Worm (Caenorhabditis elegans) whole organism, L4 larva: ENCODE data around the gene sql-1.

Experiments
- D1046.2 ChIP-seq: fragments of 200-800 bp; sonication (Bioruptor generic); IDR thresholded peaks from 2 replicates; pipeline ENCODE4 v1.3.6; 2022; ENCODE audit warnings: missing genetic modification characterization, missing compliant biosample characterization
- F10B5.3 ChIP-seq: sonication (generic microtip); optimal IDR thresholded peaks from 2 replicates; lab custom pipeline; 2016; ENCODE audit warnings: mild to moderate bottlenecking, missing genetic modification characterization, missing compliant biosample characterization
- F49E8.2 ChIP-seq: sonication (generic microtip); optimal IDR thresholded peaks from 2 replicates; lab custom pipeline; 2016; ENCODE audit warnings: missing compliant biosample characterization, mild to moderate bottlenecking, missing genetic modification characterization, borderline replicate concordance
- R02D3.7 ChIP-seq: fragments of 150-350 bp; sonication (generic microtip); optimal IDR thresholded peaks from 3 replicates; lab custom pipeline; 2014; ENCODE audit warnings: missing biosample characterization, missing genetic modification characterization
- ZK337.2 ChIP-seq: fragments of 200-800 bp; sonication (Bioruptor generic); IDR thresholded peaks from 2 replicates; pipeline ENCODE4 v1.3.6; 2022; ENCODE audit warnings: missing genetic modification reagents, missing genetic modification characterization, missing compliant biosample characterization
- ZK546.5 ChIP-seq, 2 experiments: sonication (generic microtip); optimal IDR thresholded peaks; 2 replicates each; lab custom pipeline; 2017; ENCODE audit warnings: missing biosample characterization in 2 of 2, missing genetic modification characterization in 2 of 2
- aly-2 ChIP-seq: sonication (generic microtip); optimal IDR thresholded peaks from 2 replicates; lab custom pipeline; 2018; ENCODE audit warnings: missing biosample characterization, missing genetic modification characterization
- attf-4 ChIP-seq: sonication (generic microtip); optimal IDR thresholded peaks from 3 replicates; lab custom pipeline; 2017; ENCODE audit warnings: missing biosample characterization, missing genetic modification characterization
- ceh-20 ChIP-seq: fragments of 200-800 bp; sonication (Bioruptor generic); IDR thresholded peaks from 2 replicates; pipeline ENCODE4 v1.3.6; 2022; ENCODE audit warnings: missing genetic modification reagents, missing genetic modification characterization, missing compliant biosample characterization
- ceh-28 ChIP-seq: fragments of 150-350 bp; optimal IDR thresholded peaks from 2 replicates; lab custom pipeline; 2014; ENCODE audit warnings: missing biosample characterization, missing genetic modification reagents, missing genetic modification characterization
- ceh-44 ChIP-seq: fragments of 200-800 bp; sonication (Bioruptor generic); IDR thresholded peaks from 2 replicates; pipeline ENCODE4 v1.3.6; 2022; ENCODE audit warnings: missing genetic modification reagents, missing genetic modification characterization, missing compliant biosample characterization
- ceh-82 ChIP-seq: sonication (generic microtip); optimal IDR thresholded peaks from 2 replicates; lab custom pipeline; 2017; ENCODE audit warnings: missing biosample characterization, missing genetic modification characterization
- ces-1 ChIP-seq: fragments of 150-350 bp; sonication (generic microtip); optimal IDR thresholded peaks from 4 replicates; lab custom pipeline; 2014; ENCODE audit warnings: missing biosample characterization, missing genetic modification reagents, missing genetic modification characterization
- cey-2 ChIP-seq: sonication (generic microtip); optimal IDR thresholded peaks from 3 replicates; lab custom pipeline; 2017; ENCODE audit warnings: missing genetic modification characterization, mild to moderate bottlenecking, missing compliant biosample characterization, antibody characterized with exemption, borderline replicate concordance; ENCODE audit not compliant: insufficient read depth
- daf-12 ChIP-seq: fragments of 150-350 bp; optimal IDR thresholded peaks from 2 replicates; lab custom pipeline; 2014; ENCODE audit warnings: missing biosample characterization, missing genetic modification reagents, missing genetic modification characterization
- daf-19 ChIP-seq: fragments of 200-800 bp; sonication (Bioruptor generic); conservative IDR thresholded peaks from 2 replicates; pipeline ENCODE4 v1.3.6; 2022; ENCODE audit warnings: missing genetic modification characterization, missing compliant biosample characterization
- daf-8 ChIP-seq: fragments of 200-800 bp; sonication (Bioruptor generic); IDR thresholded peaks from 2 replicates; pipeline ENCODE4 v1.3.6; 2022; ENCODE audit warnings: missing genetic modification characterization, missing compliant biosample characterization
- dmd-6 ChIP-seq: fragments of 200-800 bp; sonication (Bioruptor generic); IDR thresholded peaks from 2 replicates; pipeline ENCODE4 v1.3.6; 2022; ENCODE audit warnings: missing genetic modification reagents, missing genetic modification characterization, missing compliant biosample characterization
- dmd-9 ChIP-seq: fragments of 200-800 bp; sonication (Bioruptor generic); IDR thresholded peaks from 2 replicates; pipeline ENCODE4 v1.3.6; 2022; ENCODE audit warnings: missing genetic modification reagents, missing genetic modification characterization, missing compliant biosample characterization
- dpl-1 ChIP-seq: fragments of 150-350 bp; optimal IDR thresholded peaks from 2 replicates; lab custom pipeline; 2014; ENCODE audit warnings: missing biosample characterization, missing genetic modification reagents, missing genetic modification characterization
- duxl-1 ChIP-seq: sonication (generic microtip); optimal IDR thresholded peaks from 2 replicates; lab custom pipeline; 2016; ENCODE audit warnings: mild to moderate bottlenecking, missing genetic modification characterization, moderate library complexity, missing compliant biosample characterization; ENCODE audit not compliant: poor library complexity
- fos-1 ChIP-seq: fragments of 150-350 bp; optimal IDR thresholded peaks from 2 replicates; lab custom pipeline; 2014; ENCODE audit warnings: missing biosample characterization, missing genetic modification characterization
- gei-8 ChIP-seq: fragments of 200-800 bp; sonication (Bioruptor generic); optimal IDR thresholded peaks from 2 replicates; lab custom pipeline; 2018; ENCODE audit warnings: mild to moderate bottlenecking, missing genetic modification characterization, missing compliant biosample characterization
- hif-1 ChIP-seq, 2 experiments: sonication (generic microtip); optimal IDR thresholded peaks; 2 replicates each; lab custom pipeline; 2016 to 2017; ENCODE audit warnings: missing compliant biosample characterization in 2 of 2, missing genetic modification characterization in 2 of 2, missing genetic modification reagents in 2 of 2, missing genotype in 2 of 2, mild to moderate bottlenecking in 1 of 2
- hmg-1.1 ChIP-seq: fragments of 200-800 bp; sonication (Bioruptor generic); IDR thresholded peaks from 2 replicates; pipeline ENCODE4 v1.3.6; 2022; ENCODE audit warnings: missing genetic modification reagents, missing genetic modification characterization, missing compliant biosample characterization
- lim-7 ChIP-seq: fragments of 200-800 bp; sonication (Bioruptor generic); IDR thresholded peaks from 2 replicates; pipeline ENCODE4 v1.3.6; 2022; ENCODE audit warnings: missing genetic modification characterization, missing compliant biosample characterization
- lin-1 ChIP-seq: fragments of 200-800 bp; sonication (Bioruptor generic); IDR thresholded peaks from 2 replicates; pipeline ENCODE4 v1.3.6; 2022; ENCODE audit warnings: missing genetic modification reagents, missing genetic modification characterization, missing compliant biosample characterization
- lin-13 ChIP-seq: fragments of 150-350 bp; optimal IDR thresholded peaks from 2 replicates; lab custom pipeline; 2014; ENCODE audit warnings: missing biosample characterization, missing genetic modification reagents, missing genetic modification characterization
- lin-15B ChIP-seq: fragments of 150-350 bp; sonication (generic microtip); optimal IDR thresholded peaks from 3 replicates; lab custom pipeline; 2014; ENCODE audit warnings: missing biosample characterization, missing genetic modification characterization
- mdl-1 ChIP-seq, 2 experiments: fragments of 150-350 bp in 1 of 2; sonication (generic microtip) in 1 of 2; optimal IDR thresholded peaks; 2 replicates each; lab custom pipeline; 2014 to 2017; ENCODE audit warnings: missing biosample characterization in 2 of 2, missing genetic modification characterization in 2 of 2
- mdt-29 ChIP-seq: fragments of 200-800 bp; sonication (Bioruptor generic); IDR thresholded peaks from 2 replicates; pipeline ENCODE4 v1.3.6; 2022; ENCODE audit warnings: missing genetic modification reagents, missing genetic modification characterization, missing compliant biosample characterization
- mep-1 ChIP-seq: fragments of 150-350 bp; sonication (generic microtip); optimal IDR thresholded peaks from 3 replicates; lab custom pipeline; 2014; ENCODE audit warnings: missing biosample characterization, missing genetic modification characterization
- nhr-10 ChIP-seq: fragments of 150-350 bp; optimal IDR thresholded peaks from 2 replicates; lab custom pipeline; 2014; ENCODE audit warnings: missing biosample characterization, missing genetic modification characterization
- nhr-25 ChIP-seq: sonication (generic microtip); optimal IDR thresholded peaks from 2 replicates; lab custom pipeline; 2017; ENCODE audit warnings: missing genetic modification characterization, mild to moderate bottlenecking, missing compliant biosample characterization, antibody characterized with exemption, moderate library complexity, borderline replicate concordance; ENCODE audit not compliant: insufficient read depth
- nhr-28 ChIP-seq: fragments of 150-350 bp; optimal IDR thresholded peaks from 2 replicates; lab custom pipeline; 2014; ENCODE audit warnings: missing biosample characterization, missing genetic modification characterization
- nhr-42 ChIP-seq: fragments of 200-800 bp; sonication (Bioruptor generic); IDR thresholded peaks from 2 replicates; pipeline ENCODE4 v1.3.6; 2022; ENCODE audit warnings: missing genetic modification characterization, missing compliant biosample characterization
- nhr-48 ChIP-seq: sonication (generic microtip); optimal IDR thresholded peaks from 2 replicates; lab custom pipeline; 2016; ENCODE audit warnings: mild to moderate bottlenecking, missing genetic modification characterization, missing compliant biosample characterization
- nhr-77 ChIP-seq: fragments of 150-350 bp; optimal IDR thresholded peaks from 2 replicates; lab custom pipeline; 2014; ENCODE audit warnings: missing biosample characterization, missing genetic modification characterization
- pqm-1 ChIP-seq: sonication (generic microtip); optimal IDR thresholded peaks from 2 replicates; lab custom pipeline; 2017; ENCODE audit warnings: missing biosample characterization, missing genetic modification characterization
- rbr-2 ChIP-seq: sonication (generic microtip); optimal IDR thresholded peaks from 2 replicates; lab custom pipeline; 2016; ENCODE audit warnings: missing genotype, missing genetic modification characterization, missing compliant biosample characterization
- set-16 ChIP-seq: fragments of 200-800 bp; sonication (Bioruptor generic); IDR thresholded peaks from 2 replicates; pipeline ENCODE4 v1.3.6; 2022; ENCODE audit warnings: missing genetic modification reagents, missing genetic modification characterization, missing compliant biosample characterization
- skn-1 ChIP-seq: fragments of 150-350 bp; optimal IDR thresholded peaks from 2 replicates; lab custom pipeline; 2014; ENCODE audit warnings: missing biosample characterization, missing genetic modification characterization
- spr-3 ChIP-seq: fragments of 200-800 bp; sonication (Bioruptor generic); optimal IDR thresholded peaks from 2 replicates; lab custom pipeline; 2018; ENCODE audit warnings: mild to moderate bottlenecking, missing genetic modification characterization, missing compliant biosample characterization
- tra-1 ChIP-seq: fragments of 200-800 bp; sonication (Bioruptor generic); IDR thresholded peaks from 2 replicates; pipeline ENCODE4 v1.3.6; 2022; ENCODE audit warnings: missing genetic modification reagents, missing genetic modification characterization, missing compliant biosample characterization
- unc-130 ChIP-seq: sonication (generic microtip); optimal IDR thresholded peaks from 2 replicates; lab custom pipeline; 2016; ENCODE audit warnings: missing genetic modification reagents, missing genetic modification characterization, missing compliant biosample characterization
- unc-39 ChIP-seq: sonication (generic microtip); optimal IDR thresholded peaks from 2 replicates; lab custom pipeline; 2017; ENCODE audit warnings: missing biosample characterization, missing genetic modification characterization
- vab-7 ChIP-seq: fragments of 200-800 bp; sonication (Bioruptor generic); IDR thresholded peaks from 2 replicates; pipeline ENCODE4 v1.3.6; 2022; ENCODE audit warnings: missing genetic modification reagents, missing genetic modification characterization, missing compliant biosample characterization
- zag-1 ChIP-seq: fragments of 150-350 bp; optimal IDR thresholded peaks from 2 replicates; lab custom pipeline; 2014; ENCODE audit warnings: missing biosample characterization, missing genetic modification characterization
- zfp-2 ChIP-seq: sonication (generic microtip); optimal IDR thresholded peaks from 2 replicates; lab custom pipeline; 2016; ENCODE audit warnings: mild to moderate bottlenecking, missing genetic modification characterization, missing compliant biosample characterization
- ztf-11 ChIP-seq: fragments of 150-350 bp; optimal IDR thresholded peaks from 2 replicates; lab custom pipeline; 2014; ENCODE audit warnings: missing biosample characterization, missing genetic modification characterization
- ztf-7 ChIP-seq: fragments of 150-350 bp; optimal IDR thresholded peaks from 2 replicates; lab custom pipeline; 2014; ENCODE audit warnings: missing biosample characterization, missing genetic modification characterization

sql-1 gene

ce11 chrIII:12456801-12457647 lies 42.3 kb upstream of the sql-1 start, which contains the start of the genes scav-3 and Y49E10.21:
Gene scav-3, minus strand, starts transcription at chrIII:12456850.
Gene Y49E10.21, plus strand, starts transcription at chrIII:12457597.
- no peak for TF ChIP-seq daf-19 (GFP tag; lab: Robert Waterston, UW)
- no peak for TF ChIP-seq lin-15B
- no peak for TF ChIP-seq fos-1 (tag; lab: Kevin White, UChicago)
- no peak for TF ChIP-seq daf-8 (GFP tag; lab: Robert Waterston, UW)
- TF ChIP-seq lim-7 (GFP tag; lab: Robert Waterston, UW) = no peak
- peak; percentile 69 for TF ChIP-seq nhr-28 (tag; lab: Kevin White, UChicago)
- TF ChIP-seq ceh-28 (tag; lab: Kevin White, UChicago) = peak; percentile 62
- TF ChIP-seq ceh-44 (GFP tag; lab: Robert Waterston, UW) = no peak
- TF ChIP-seq spr-3 (GFP tag; lab: Kevin White, UChicago) = no peak
- no peak for TF ChIP-seq F10B5.3 (tag; lab: Kevin White, UChicago)
- TF ChIP-seq ZK546.5 (tag; optimal IDR thresholded peaks at IDR 0.05; lab: Kevin White, UChicago) = no peak
- no peak for TF ChIP-seq zfp-2 (tag; lab: Kevin White, UChicago)
- TF ChIP-seq daf-12 (tag; lab: Kevin White, UChicago) = no peak
- no peak for TF ChIP-seq nhr-48 (tag; lab: Kevin White, UChicago)
- TF ChIP-seq dmd-6 (GFP tag; lab: Robert Waterston, UW) = no peak; the same call in 1 of the 2 replicates
- TF ChIP-seq cey-2 (tag; lab: Kevin White, UChicago) = no peak
- peak; percentile 58 for TF ChIP-seq F49E8.2 (tag; lab: Kevin White, UChicago)
- TF ChIP-seq lin-1 (GFP tag; lab: Robert Waterston, UW) = no peak
- no peak for TF ChIP-seq nhr-42
- TF ChIP-seq nhr-25 (tag; lab: Kevin White, UChicago) = no peak
- TF ChIP-seq zag-1 (tag; lab: Kevin White, UChicago) = no peak
- peak; percentile 38 for TF ChIP-seq dpl-1 (GFP tag; lab: Kevin White, UChicago)
- no peak for TF ChIP-seq nhr-10 (tag; lab: Kevin White, UChicago)
- TF ChIP-seq aly-2 (tag; lab: Kevin White, UChicago) = no peak
- TF ChIP-seq D1046.2 = no peak
- TF ChIP-seq ceh-82 (tag; lab: Kevin White, UChicago) = no peak
- TF ChIP-seq ztf-11 (tag; lab: Kevin White, UChicago) = no peak
- TF ChIP-seq unc-130 (GFP tag; lab: Kevin White, UChicago) = peak; percentile 26
- TF ChIP-seq lin-13 (GFP tag; lab: Kevin White, UChicago) = peak; percentile 11
- peak in 1 of 2 experiments; percentile 27 for TF ChIP-seq hif-1 (tag; optimal IDR thresholded peaks at IDR 0.05; lab: Kevin White, UChicago)
- TF ChIP-seq ces-1 (GFP tag; lab: Kevin White, UChicago) = no peak
- TF ChIP-seq rbr-2 = no peak
- peak in 1 of 2 experiments; percentile 33 for TF ChIP-seq mdl-1 (tag; optimal IDR thresholded peaks at IDR 0.05; lab: Kevin White, UChicago)
- peak; percentile 40 for TF ChIP-seq pqm-1 (tag; lab: Kevin White, UChicago)
- TF ChIP-seq attf-4 = no peak
- TF ChIP-seq hmg-1.1 (GFP tag; lab: Robert Waterston, UW) = no peak
- no peak for TF ChIP-seq unc-39
- TF ChIP-seq nhr-77 = peak; percentile 11
- TF ChIP-seq vab-7 = no peak
- TF ChIP-seq duxl-1 (tag; lab: Kevin White, UChicago) = no peak
- no peak for TF ChIP-seq dmd-9 (GFP tag; lab: Robert Waterston, UW)
- no peak for TF ChIP-seq R02D3.7 (tag; lab: Kevin White, UChicago)
- no peak for TF ChIP-seq tra-1
- peak; percentile 8 for TF ChIP-seq ztf-7 (tag; lab: Kevin White, UChicago)
- no peak for TF ChIP-seq gei-8
- TF ChIP-seq set-16 = no peak
- no peak for TF ChIP-seq mdt-29 (GFP tag; lab: Robert Waterston, UW)
- TF ChIP-seq mep-1 (tag; lab: Kevin White, UChicago) = peak; percentile 57
- TF ChIP-seq ZK337.2 (GFP tag; lab: Robert Waterston, UW) = no peak
- no peak for TF ChIP-seq ceh-20 (GFP tag; lab: Robert Waterston, UW)
- TF ChIP-seq skn-1 (tag; lab: Kevin White, UChicago) = no peak
